Fruit fly (Drosophila melanogaster): Measurements from ENCODE around the gene CG9503.

DNA sequence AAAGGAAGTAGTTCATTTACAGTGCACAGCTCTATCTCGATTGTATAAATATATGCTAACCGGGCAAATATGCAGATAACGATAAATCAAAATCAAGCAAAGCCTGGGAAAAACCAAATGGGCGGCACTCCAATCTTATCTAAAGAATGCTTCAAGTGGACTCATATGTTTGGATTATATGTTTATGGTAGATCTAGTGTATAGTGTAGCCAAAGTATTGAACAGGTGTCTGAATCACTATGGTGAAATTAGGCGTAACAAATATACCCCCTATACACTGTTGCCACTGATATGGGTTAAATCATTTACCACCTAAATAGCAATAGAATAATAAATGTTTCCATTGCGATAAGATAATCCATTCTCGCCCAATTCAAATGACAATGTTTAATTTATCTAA is 23.2 kb upstream of the CG9503 start:
- TF ChIP-seq h (optimal IDR thresholded peaks at IDR 0.05) (no peak), Sin3A (optimal IDR thresholded peaks at IDR 0.05) (no peak), psq (optimal IDR thresholded peaks at IDR 0.05) (no peak), insv (optimal IDR thresholded peaks at IDR 0.05) (no peak)

All from Kc167 (cell line).